Fruit fly (Drosophila melanogaster) whole organism, embryonic: ENCODE data around the gene kirre.
A peak's percentile ranks its signal among the peaks of the same experiment; 100 is the strongest.

Experiments
- Aef1 ChIP-seq: fragments of 200-800 bp; sonication (Bioruptor generic); IDR thresholded peaks from 3 replicates; pipeline ENCODE4 v1.3.6; 2022; ENCODE audit warnings: missing biosample characterization, missing genetic modification characterization
- Bgb ChIP-seq: fragments of 200-800 bp; sonication (Bioruptor generic); IDR thresholded peaks from 2 replicates; pipeline ENCODE4 v1.3.6; 2022; ENCODE audit warnings: missing biosample characterization, missing genetic modification characterization; ENCODE audit not compliant: partially characterized antibody
- CG10431 ChIP-seq: fragments of 200-800 bp; sonication (Bioruptor generic); optimal IDR thresholded peaks from 3 replicates; lab custom pipeline; 2018; ENCODE audit warnings: missing biosample characterization, mild to moderate bottlenecking, missing genetic modification characterization
- CG10654 ChIP-seq: fragments of 200-800 bp; sonication (Bioruptor generic); optimal IDR thresholded peaks from 2 replicates; lab custom pipeline; 2016; ENCODE audit warnings: missing biosample characterization, missing genetic modification characterization
- CG12659 ChIP-seq: fragments of 200-800 bp; sonication (Bioruptor generic); optimal IDR thresholded peaks from 3 replicates; lab custom pipeline; 2017; ENCODE audit warnings: mild to moderate bottlenecking, missing biosample characterization, missing genetic modification reagents, missing genetic modification characterization
- CG14014 ChIP-seq: fragments of 200-800 bp; sonication (Bioruptor generic); IDR thresholded peaks from 2 replicates; pipeline ENCODE4 v1.3.6; 2022; ENCODE audit warnings: missing biosample characterization, missing genetic modification characterization
- CG15269 ChIP-seq: fragments of 200-800 bp; sonication (Bioruptor generic); optimal IDR thresholded peaks from 2 replicates; lab custom pipeline; 2018; ENCODE audit warnings: missing biosample characterization, mild to moderate bottlenecking, missing genetic modification characterization, moderate library complexity
- CG1529 ChIP-seq: fragments of 200-800 bp; sonication (Bioruptor generic); optimal IDR thresholded peaks from 3 replicates; lab custom pipeline; 2018; ENCODE audit warnings: missing biosample characterization, missing genetic modification characterization
- CG1602 ChIP-seq: fragments of 200-800 bp; sonication (Bioruptor generic); optimal IDR thresholded peaks from 3 replicates; lab custom pipeline; 2016; ENCODE audit warnings: missing biosample characterization, missing genetic modification characterization
- CG16815 ChIP-seq: fragments of 200-800 bp; sonication (Bioruptor generic); optimal IDR thresholded peaks from 3 replicates; lab custom pipeline; 2017; ENCODE audit warnings: missing biosample characterization, mild to moderate bottlenecking, missing genetic modification characterization
- CG17361 ChIP-seq: fragments of 200-800 bp; sonication (Bioruptor generic); IDR thresholded peaks from 3 replicates; pipeline ENCODE4 v1.3.6; 2022; ENCODE audit warnings: missing biosample characterization, missing genetic modification characterization
- CG2712 ChIP-seq: fragments of 200-800 bp; optimal IDR thresholded peaks from 3 replicates; lab custom pipeline; 2019; ENCODE audit warnings: missing biosample characterization, mild to moderate bottlenecking, missing genetic modification characterization, moderate library complexity
- CG3281 ChIP-seq: fragments of 200-800 bp; sonication (Bioruptor generic); optimal IDR thresholded peaks from 3 replicates; lab custom pipeline; 2017; ENCODE audit warnings: missing biosample characterization, mild to moderate bottlenecking, missing genetic modification characterization
- CG43689 ChIP-seq: fragments of 200-800 bp; sonication (Bioruptor generic); IDR thresholded peaks from 2 replicates; pipeline ENCODE4 v1.3.6; 2022; ENCODE audit warnings: missing biosample characterization, missing genetic modification characterization
- CG5953 ChIP-seq: fragments of 200-800 bp; sonication (Bioruptor generic); IDR thresholded peaks from 2 replicates; pipeline ENCODE4 v1.3.6; 2022; ENCODE audit warnings: missing biosample characterization, missing genetic modification characterization
- CG6272 ChIP-seq: fragments of 200-800 bp; sonication (Bioruptor generic); IDR thresholded peaks from 2 replicates; pipeline ENCODE4 v1.3.6; 2022; ENCODE audit warnings: missing biosample characterization, missing genetic modification characterization
- CG6765 ChIP-seq: fragments of 200-800 bp; sonication (Bioruptor generic); optimal IDR thresholded peaks from 3 replicates; lab custom pipeline; 2017; ENCODE audit warnings: missing biosample characterization, mild to moderate bottlenecking, missing genetic modification characterization
- CG7556 ChIP-seq: fragments of 200-800 bp; sonication (Bioruptor generic); optimal IDR thresholded peaks from 2 replicates; lab custom pipeline; 2017; ENCODE audit warnings: missing biosample characterization, mild to moderate bottlenecking, missing genetic modification characterization
- CG7745 ChIP-seq: fragments of 200-800 bp; sonication (Bioruptor generic); optimal IDR thresholded peaks from 2 replicates; lab custom pipeline; 2018; ENCODE audit warnings: missing biosample characterization, mild to moderate bottlenecking, missing genetic modification characterization, moderate library complexity
- CG8089 ChIP-seq: fragments of 200-800 bp; sonication (Bioruptor generic); optimal IDR thresholded peaks from 3 replicates; lab custom pipeline; 2016; ENCODE audit warnings: missing biosample characterization, missing genetic modification characterization
- CG8290 ChIP-seq, 3 experiments: fragments of 200-800 bp; sonication (Bioruptor generic); optimal IDR thresholded peaks; 2 replicates each; lab custom pipeline; 2016 to 2019; ENCODE audit warnings: missing biosample characterization in 3 of 3, missing genetic modification characterization in 3 of 3, mild to moderate bottlenecking in 2 of 3, moderate library complexity in 1 of 3
- CG8924 ChIP-seq: fragments of 200-800 bp; optimal IDR thresholded peaks from 3 replicates; lab custom pipeline; 2019; ENCODE audit warnings: missing biosample characterization, mild to moderate bottlenecking, missing genetic modification characterization, moderate library complexity
- D ChIP-seq, 2 experiments: fragments of 200-800 bp in 1 of 2; fragments of >200 bp in 1 of 2; sonication (Bioruptor generic) in 1 of 2; optimal IDR thresholded peaks; 2 replicates in 1 of 2; 3 replicates in 1 of 2; lab custom pipeline; 2017; ENCODE audit warnings: mild to moderate bottlenecking in 1 of 2, missing biosample characterization in 1 of 2, missing genetic modification characterization in 1 of 2, missing genetic modification reagents in 1 of 2
- Dref ChIP-seq: fragments of 200-800 bp; sonication (Bioruptor generic); IDR thresholded peaks from 2 replicates; pipeline ENCODE4 v1.3.6; 2022; ENCODE audit warnings: missing biosample characterization, missing genetic modification characterization
- Drgx ChIP-seq: fragments of 200-800 bp; sonication (Bioruptor generic); IDR thresholded peaks from 2 replicates; pipeline ENCODE4 v1.3.6; 2022; ENCODE audit warnings: missing biosample characterization, missing genetic modification characterization
- Hey ChIP-seq: fragments of 200-800 bp; sonication (Bioruptor generic); optimal IDR thresholded peaks from 3 replicates; lab custom pipeline; 2018; ENCODE audit warnings: missing biosample characterization, mild to moderate bottlenecking, missing genetic modification characterization
- HmgD ChIP-seq: fragments of 200-800 bp; sonication (Bioruptor generic); optimal IDR thresholded peaks from 3 replicates; lab custom pipeline; 2016; ENCODE audit warnings: missing biosample characterization, missing genetic modification characterization
- Lim3 ChIP-seq: fragments of 200-800 bp; sonication (Bioruptor generic); IDR thresholded peaks from 2 replicates; pipeline ENCODE4 v1.3.6; 2022; ENCODE audit warnings: missing biosample characterization, missing genetic modification characterization
- Optix ChIP-seq: fragments of 200-800 bp; sonication (Bioruptor generic); IDR thresholded peaks from 3 replicates; pipeline ENCODE4 v1.3.6; 2022; ENCODE audit warnings: missing biosample characterization, missing genetic modification characterization
- Poxn ChIP-seq: fragments of 200-800 bp; sonication (Bioruptor generic); IDR thresholded peaks from 2 replicates; pipeline ENCODE4 v1.3.6; 2022; ENCODE audit warnings: missing biosample characterization, missing genetic modification characterization
- Ssrp ChIP-seq: fragments of 200-800 bp; sonication (Bioruptor generic); optimal IDR thresholded peaks from 2 replicates; lab custom pipeline; 2018; ENCODE audit warnings: missing biosample characterization, mild to moderate bottlenecking, missing genetic modification characterization, moderate library complexity
- Stat92E ChIP-seq, 3 experiments: fragments of >200 bp in 2 of 3; fragments of 200-800 bp in 1 of 3; sonication (Bioruptor generic) in 1 of 3; optimal IDR thresholded peaks; 2 replicates each; lab custom pipeline; 2017 to 2019; ENCODE audit warnings: missing biosample characterization in 3 of 3, missing genetic modification characterization in 3 of 3, mild to moderate bottlenecking in 1 of 3, moderate library complexity in 1 of 3
- Taf1 ChIP-seq: fragments of 200-800 bp; sonication (Bioruptor generic); IDR thresholded peaks from 2 replicates; pipeline ENCODE4 v1.3.6; 2022; ENCODE audit warnings: missing biosample characterization, missing genetic modification characterization
- Tbp ChIP-seq: fragments of >200 bp; optimal IDR thresholded peaks from 2 replicates; lab custom pipeline; 2018; ENCODE audit warnings: missing biosample characterization, missing genetic modification characterization
- ase ChIP-seq: fragments of 200-800 bp; sonication (Bioruptor generic); IDR thresholded peaks from 3 replicates; pipeline ENCODE4 v1.3.6; 2022; ENCODE audit warnings: missing biosample characterization, missing genetic modification characterization
- dpn ChIP-seq, 2 experiments: fragments of 200-800 bp; sonication (Bioruptor generic); optimal IDR thresholded peaks; 3 replicates each; lab custom pipeline; 2016; ENCODE audit warnings: missing biosample characterization in 2 of 2, missing genetic modification characterization in 2 of 2
- dysf ChIP-seq: fragments of 200-800 bp; sonication (Bioruptor generic); IDR thresholded peaks from 3 replicates; pipeline ENCODE4 v1.3.6; 2022; ENCODE audit warnings: missing biosample characterization, missing genetic modification characterization
- emc ChIP-seq: fragments of 200-800 bp; sonication (Bioruptor generic); optimal IDR thresholded peaks from 2 replicates; lab custom pipeline; 2016; ENCODE audit warnings: missing biosample characterization, missing genetic modification characterization
- ems ChIP-seq: fragments of 200-800 bp; sonication (Bioruptor generic); optimal IDR thresholded peaks from 3 replicates; lab custom pipeline; 2016; ENCODE audit warnings: missing biosample characterization, missing genetic modification characterization
- eyg ChIP-seq: fragments of 200-800 bp; sonication (Bioruptor generic); optimal IDR thresholded peaks from 3 replicates; lab custom pipeline; 2016; ENCODE audit warnings: missing biosample characterization, missing genetic modification characterization
- gsb ChIP-seq: fragments of 200-800 bp; sonication (Bioruptor generic); IDR thresholded peaks from 2 replicates; pipeline ENCODE4 v1.3.6; 2022; ENCODE audit warnings: missing biosample characterization, missing genetic modification characterization
- lab ChIP-seq: fragments of 200-800 bp; sonication (Bioruptor generic); optimal IDR thresholded peaks from 3 replicates; lab custom pipeline; 2017; ENCODE audit warnings: missing biosample characterization, missing genetic modification characterization, mild to moderate bottlenecking, moderate library complexity, missing genetic modification reagents
- lola ChIP-seq, 3 experiments: fragments of >200 bp in 2 of 3; fragments of 200-800 bp in 1 of 3; sonication (Bioruptor generic) in 1 of 3; optimal IDR thresholded peaks; 2 replicates each; lab custom pipeline; 2017 to 2019; ENCODE audit warnings: missing biosample characterization in 3 of 3, missing genetic modification characterization in 3 of 3, mild to moderate bottlenecking in 1 of 3, moderate library complexity in 1 of 3
- luna ChIP-seq: fragments of 200-800 bp; sonication (Bioruptor generic); optimal IDR thresholded peaks from 2 replicates; lab custom pipeline; 2016; ENCODE audit warnings: missing biosample characterization, missing genetic modification characterization
- oc ChIP-seq: fragments of 200-800 bp; sonication (Bioruptor generic); optimal IDR thresholded peaks from 2 replicates; lab custom pipeline; 2018; ENCODE audit warnings: missing biosample characterization, mild to moderate bottlenecking, missing genetic modification characterization, moderate library complexity
- pho ChIP-seq: fragments of 200-800 bp; sonication (Bioruptor generic); optimal IDR thresholded peaks from 2 replicates; lab custom pipeline; 2016; ENCODE audit warnings: missing biosample characterization, missing genetic modification characterization
- psq ChIP-seq: fragments of 200-800 bp; sonication (Bioruptor generic); optimal IDR thresholded peaks from 2 replicates; lab custom pipeline; 2017; ENCODE audit warnings: missing biosample characterization, missing genetic modification characterization
- row ChIP-seq: fragments of 200-800 bp; sonication (Bioruptor generic); IDR thresholded peaks from 3 replicates; pipeline ENCODE4 v1.3.6; 2022; ENCODE audit warnings: missing biosample characterization, missing genetic modification characterization
- run ChIP-seq: fragments of 200-800 bp; sonication (Bioruptor generic); optimal IDR thresholded peaks from 3 replicates; lab custom pipeline; 2018; ENCODE audit warnings: missing biosample characterization, mild to moderate bottlenecking, missing genetic modification characterization
- sisA ChIP-seq: fragments of 200-800 bp; sonication (Bioruptor generic); IDR thresholded peaks from 2 replicates; pipeline ENCODE4 v1.3.6; 2022; ENCODE audit warnings: missing biosample characterization, missing genetic modification characterization
- ssp ChIP-seq: fragments of 200-800 bp; sonication (Bioruptor generic); IDR thresholded peaks from 2 replicates; pipeline ENCODE4 v1.3.6; 2022; ENCODE audit warnings: missing biosample characterization, missing genetic modification characterization

kirre gene

dm6 chrX:2727506-2727905 is 12.7 kb upstream of the kirre start, which contains the start of gene dwg (continued):
- TF ChIP-seq oc (no peak), dpn (GFP tag; optimal IDR thresholded peaks at IDR 0.05; lab: Kevin White, UChicago) (no peak), CG16815 (no peak), Dref (GFP tag; lab: Robert Waterston, UW) (peak; percentile 76), CG17361 (GFP tag; lab: Robert Waterston, UW) (no peak), Drgx (GFP tag; lab: Robert Waterston, UW) (no peak), Poxn (no peak), luna (GFP tag; lab: Kevin White, UChicago) (no peak), ems (GFP tag; lab: Kevin White, UChicago) (no peak), CG15269 (no peak), dysf (no peak), lola (GFP tag; optimal IDR thresholded peaks at IDR 0.05; lab: Kevin White, UChicago) (no peak), Stat92E (GFP tag; optimal IDR thresholded peaks at IDR 0.05; lab: Kevin White, UChicago) (no peak), CG7745 (tag; lab: Kevin White, UChicago) (no peak), CG1529 (GFP tag; lab: Kevin White, UChicago) (no peak), HmgD (GFP tag; lab: Kevin White, UChicago) (no peak), psq (GFP tag; lab: Kevin White, UChicago) (no peak), lab (GFP tag; lab: Kevin White, UChicago) (no peak), CG8089 (GFP tag; lab: Kevin White, UChicago) (no peak), Taf1 (GFP tag; lab: Robert Waterston, UW) (no peak), CG43689 (no peak), CG2712 (no peak), Bgb (GFP tag; lab: Robert Waterston, UW) (peak; percentile 88), CG14014 (no peak), CG6765 (GFP tag; lab: Kevin White, UChicago) (no peak)

- no peak; the same call in 1 of the 2 replicates for TF ChIP-seq gsb
- peak; percentile 51; the same call in 1 of the 2 replicates for TF ChIP-seq CG6272 (GFP tag; lab: Robert Waterston, UW)
- TF ChIP-seq CG10431 (GFP tag; lab: Kevin White, UChicago): no peak
- no peak for TF ChIP-seq Lim3 (GFP tag; lab: Robert Waterston, UW)
- TF ChIP-seq CG3281: peak; percentile 60
- peak; percentile 54 for TF ChIP-seq Ssrp (tag; lab: Kevin White, UChicago)
- no peak for TF ChIP-seq emc (GFP tag; lab: Kevin White, UChicago)
- peak; percentile 93 for TF ChIP-seq row
- no peak for TF ChIP-seq CG8290 (GFP tag; optimal IDR thresholded peaks at IDR 0.05; lab: Kevin White, UChicago)
- TF ChIP-seq CG8290 (tag; optimal IDR thresholded peaks at IDR 0.05; lab: Kevin White, UChicago): peak in 1 of 2 experiments; percentile 32
- peak; percentile 31; the same call in 1 of the 3 replicates for TF ChIP-seq Optix
- TF ChIP-seq Tbp (GFP tag; lab: Kevin White, UChicago): peak; percentile 66
- peak; percentile 48 for TF ChIP-seq CG7556 (GFP tag; lab: Kevin White, UChicago)
- peak; percentile 22 for TF ChIP-seq CG10654 (GFP tag; lab: Kevin White, UChicago)
- peak; percentile 76 for TF ChIP-seq CG12659 (GFP tag; lab: Kevin White, UChicago)
- peak; percentile 40; the same call in 1 of the 2 replicates for TF ChIP-seq sisA (GFP tag; lab: Robert Waterston, UW)
- TF ChIP-seq pho: no peak
- TF ChIP-seq ssp (GFP tag; lab: Robert Waterston, UW): peak; percentile 57; the same call in 1 of the 2 replicates
- peak; percentile 74 for TF ChIP-seq CG8924 (tag; lab: Kevin White, UChicago)
- no peak for TF ChIP-seq Aef1 (GFP tag; lab: Robert Waterston, UW)
- peak; percentile 27 for TF ChIP-seq CG1602
- no peak for TF ChIP-seq run
- TF ChIP-seq D (optimal IDR thresholded peaks at IDR 0.05; lab: Kevin White, UChicago): no peak
- TF ChIP-seq D (GFP tag; optimal IDR thresholded peaks at IDR 0.05; lab: Kevin White, UChicago): no peak
- TF ChIP-seq eyg (GFP tag; lab: Kevin White, UChicago): no peak
- no peak for TF ChIP-seq CG5953 (GFP tag; lab: Robert Waterston, UW)
- peak; percentile 14; the same call in 1 of the 2 replicates for TF ChIP-seq CG14014
- TF ChIP-seq ase: 0 out of 3 replicates have a peak, but pooled peaks have one; percentile 32
- no peak for TF ChIP-seq Hey
Measured at dm6 chrX:2732127-2732526, 8.1 kb upstream of the kirre start, which contains the start of the genes ttm50 and CG2712. ttm50 (minus strand) TSS chrX:2732190. CG2712 (plus strand) TSS chrX:2732469.
